Fruit fly (Drosophila melanogaster) Kc167 (cell line): ENCODE data around the gene CG2157.

ENCODE experiments used
- Myc ChIP-seq: fragments of >200 bp; optimal IDR thresholded peaks from 2 replicates; lab custom pipeline; 2017; ENCODE audit warnings: missing external identifiers
- Sin3A ChIP-seq: fragments of >200 bp; optimal IDR thresholded peaks from 2 replicates; lab custom pipeline; 2018; ENCODE audit warnings: missing external identifiers
- h ChIP-seq: fragments of >200 bp; optimal IDR thresholded peaks from 3 replicates; lab custom pipeline; 2018; ENCODE audit warnings: missing external identifiers
- insv ChIP-seq: fragments of >200 bp; optimal IDR thresholded peaks from 3 replicates; lab custom pipeline; 2018; ENCODE audit warnings: missing external identifiers
- psq ChIP-seq: fragments of >200 bp; optimal IDR thresholded peaks from 2 replicates; lab custom pipeline; 2017; ENCODE audit warnings: missing external identifiers
- ttk ChIP-seq: sonication (Bioruptor generic); optimal IDR thresholded peaks from 2 replicates; lab custom pipeline; 2017; ENCODE audit warnings: missing external identifiers

Gene CG2157

DNA sequence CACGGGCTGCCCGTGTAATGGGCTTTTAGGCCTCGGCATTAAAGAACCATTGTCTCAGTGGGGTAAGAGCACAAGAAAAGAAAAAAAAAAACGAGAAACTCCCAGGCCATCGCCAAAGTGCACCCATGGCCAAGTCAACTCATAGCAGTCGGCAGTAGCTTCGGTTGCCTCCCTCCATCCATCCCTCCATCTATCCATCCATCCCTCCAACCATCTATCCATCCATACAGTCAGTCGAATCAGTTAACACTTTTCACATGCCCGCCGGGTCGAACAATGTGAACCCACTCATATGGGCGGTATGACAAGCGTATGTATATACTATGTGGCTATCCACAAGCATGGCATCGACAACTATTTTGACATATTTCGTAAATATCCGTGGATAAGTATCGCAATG is 1.4 kb upstream of the CG2157 start:
- no peak for TF ChIP-seq ttk (lab: Kevin White, UChicago)
- TF ChIP-seq insv (lab: Kevin White, UChicago) = no peak
- no peak for TF ChIP-seq h
- TF ChIP-seq psq = no peak
- no peak for TF ChIP-seq Sin3A (lab: Kevin White, UChicago)
- no peak for TF ChIP-seq Myc (lab: Kevin White, UChicago)

DNA sequence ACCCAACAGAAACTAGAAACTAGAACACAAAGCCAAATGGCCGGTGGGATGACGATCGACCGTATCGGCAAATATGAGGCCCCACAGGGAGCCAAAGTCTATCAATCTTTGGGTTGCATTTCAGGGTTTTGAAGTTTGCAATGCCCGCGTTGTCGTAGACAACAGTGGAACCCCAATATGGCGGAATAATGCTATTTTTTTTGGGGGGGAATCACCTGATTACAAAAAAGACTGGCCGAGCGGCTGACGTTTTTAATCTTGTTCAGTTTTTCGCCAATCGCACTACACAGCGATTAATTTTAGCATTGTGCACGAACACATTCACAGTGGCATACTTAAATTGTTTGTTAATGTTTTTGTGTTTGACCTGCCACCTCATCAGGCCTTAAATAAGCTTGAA is 7.4 kb downstream of the CG2157 start:
- no peak for TF ChIP-seq psq
- no peak for TF ChIP-seq Myc (lab: Kevin White, UChicago)
- no peak for TF ChIP-seq insv (lab: Kevin White, UChicago)
- no peak for TF ChIP-seq ttk (lab: Kevin White, UChicago)
- TF ChIP-seq Sin3A (lab: Kevin White, UChicago) = no peak
- TF ChIP-seq h = no peak

DNA sequence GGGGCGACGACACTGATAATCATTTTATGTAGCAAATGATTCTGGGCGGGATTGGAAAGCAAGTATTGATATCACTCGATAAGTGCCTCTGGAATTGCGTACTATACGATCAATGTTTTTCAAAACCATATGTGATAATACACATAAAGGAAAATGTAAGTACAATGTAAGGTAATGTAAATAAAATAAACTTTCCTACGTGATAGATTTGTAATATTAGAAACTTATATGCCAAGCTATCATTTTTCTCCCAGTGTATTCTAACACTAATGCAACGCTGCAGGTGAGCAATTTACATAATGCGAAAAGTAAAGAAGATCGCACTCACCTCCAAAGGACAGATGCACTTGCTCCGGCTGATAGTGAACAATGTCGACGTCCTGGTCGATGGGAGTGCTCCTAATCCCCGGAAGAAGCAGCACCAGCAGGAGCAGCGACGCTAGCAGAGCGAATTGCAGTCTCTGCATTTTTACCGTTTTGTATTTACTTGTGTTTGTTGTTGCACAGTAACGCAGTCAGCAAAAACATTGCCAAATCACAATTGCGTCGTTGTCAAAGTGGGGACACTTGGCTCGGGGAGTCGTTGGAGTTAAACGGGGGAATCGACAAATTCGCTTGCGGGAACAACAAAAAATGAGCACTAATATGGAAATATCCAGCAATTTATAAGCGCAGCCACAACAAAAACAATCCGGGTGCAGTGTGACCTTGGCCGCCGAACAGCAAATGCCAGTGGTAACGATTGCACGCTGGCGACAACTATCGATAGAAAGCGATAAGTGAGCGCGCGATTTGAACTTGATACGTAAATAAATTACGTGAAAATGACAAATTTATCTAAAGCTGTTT is 8.2 kb downstream of the CG2157 start, which contains the start of gene CG1637:
CG1637 (minus strand) TSS at position 807 of the 849 bp plus-strand sequence.
- TF ChIP-seq ttk (lab: Kevin White, UChicago) (no peak), h (no peak), Myc (lab: Kevin White, UChicago) (no peak), Sin3A (lab: Kevin White, UChicago) (no peak), psq (no peak), insv (lab: Kevin White, UChicago) (no peak)

DNA sequence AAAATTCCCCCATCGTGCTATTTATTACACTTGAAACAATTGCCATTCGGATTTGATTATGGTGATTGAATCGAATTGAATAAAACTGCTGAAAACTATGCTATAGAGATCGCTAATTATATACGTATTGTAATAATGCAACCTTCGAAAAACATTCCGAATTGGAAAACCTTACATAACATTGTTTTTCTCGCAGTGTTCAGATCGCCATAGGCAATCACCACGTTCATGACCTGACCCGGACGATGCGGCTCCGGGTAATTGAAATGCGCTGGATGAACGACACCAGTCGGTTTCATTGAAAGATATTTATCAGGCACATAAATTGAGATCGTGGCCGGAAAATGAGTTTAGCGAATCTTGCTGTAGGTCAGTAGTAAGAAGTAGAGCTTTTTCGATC is 13.7 kb downstream of the CG2157 start:
- no peak for TF ChIP-seq h
- no peak for TF ChIP-seq Myc (lab: Kevin White, UChicago)
- TF ChIP-seq psq = no peak
- no peak for TF ChIP-seq Sin3A (lab: Kevin White, UChicago)
- TF ChIP-seq insv (lab: Kevin White, UChicago) = no peak
- TF ChIP-seq ttk (lab: Kevin White, UChicago) = no peak

DNA sequence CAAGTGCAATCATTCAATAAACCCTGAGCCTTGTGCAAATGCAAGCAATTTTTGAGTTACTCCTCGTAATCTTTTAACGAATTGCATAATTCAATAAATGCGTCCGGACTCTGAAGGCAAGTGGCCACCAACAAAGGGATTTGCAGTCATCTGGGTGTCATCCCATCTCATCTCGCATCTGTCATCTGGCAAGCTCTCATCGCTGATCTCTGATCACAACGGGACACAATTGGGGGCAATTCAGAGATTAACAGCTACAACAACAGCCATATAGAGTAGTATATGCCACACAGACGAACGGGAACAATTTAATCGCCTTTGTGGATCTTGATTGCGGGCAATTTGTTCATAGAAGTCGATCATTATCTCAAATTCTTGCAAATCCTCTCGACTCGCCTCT is 14.7 kb downstream of the CG2157 start:
- TF ChIP-seq ttk (lab: Kevin White, UChicago) (no peak), Myc (lab: Kevin White, UChicago) (no peak), h (no peak), Sin3A (lab: Kevin White, UChicago) (no peak), psq (no peak), insv (lab: Kevin White, UChicago) (no peak)

DNA sequence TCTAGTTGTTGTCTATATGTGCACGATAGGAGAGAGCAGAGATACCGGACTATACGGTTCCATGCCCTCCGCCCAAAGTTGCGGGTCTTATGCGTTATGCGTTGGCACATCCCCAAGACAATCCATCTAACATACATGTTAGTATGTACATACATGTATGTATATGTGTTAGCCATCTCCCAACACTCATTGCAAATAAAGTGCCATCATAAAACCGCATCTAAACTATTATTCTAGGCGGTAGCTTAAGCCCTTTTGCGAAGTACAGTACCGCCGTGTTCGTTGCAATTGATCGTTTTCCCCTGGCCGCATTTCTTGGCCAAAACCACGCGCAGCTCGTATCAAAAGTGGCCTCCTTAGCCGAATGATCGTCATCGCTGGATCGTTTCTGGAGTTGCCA is 17.3 kb downstream of the CG2157 start:
- no peak for TF ChIP-seq h
- no peak for TF ChIP-seq ttk (lab: Kevin White, UChicago)
- TF ChIP-seq insv (lab: Kevin White, UChicago) = no peak
- no peak for TF ChIP-seq psq
- no peak for TF ChIP-seq Myc (lab: Kevin White, UChicago)
- TF ChIP-seq Sin3A (lab: Kevin White, UChicago) = no peak

DNA sequence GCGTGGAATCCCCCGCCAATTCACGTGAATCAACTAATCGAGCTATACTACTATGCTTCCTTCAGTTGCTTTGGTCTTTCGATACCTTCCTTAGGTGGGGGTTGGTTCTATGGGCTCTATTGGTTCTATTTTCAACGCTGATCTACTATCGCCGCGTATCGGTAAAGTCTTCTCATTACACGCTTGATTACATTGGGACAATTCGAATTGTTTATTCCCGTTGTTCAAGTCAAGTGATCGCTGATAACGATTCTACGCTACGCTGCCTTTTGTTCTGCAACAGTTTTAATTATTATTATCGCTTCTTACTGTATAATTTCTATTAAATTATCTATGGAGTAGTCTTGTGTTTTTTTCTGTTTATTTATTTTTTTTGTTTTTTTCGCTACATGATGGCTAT is 18.6 kb downstream of the CG2157 start:
- TF ChIP-seq h = no peak
- no peak for TF ChIP-seq Myc (lab: Kevin White, UChicago)
- no peak for TF ChIP-seq Sin3A (lab: Kevin White, UChicago)
- no peak for TF ChIP-seq insv (lab: Kevin White, UChicago)
- TF ChIP-seq psq = no peak
- no peak for TF ChIP-seq ttk (lab: Kevin White, UChicago)

DNA sequence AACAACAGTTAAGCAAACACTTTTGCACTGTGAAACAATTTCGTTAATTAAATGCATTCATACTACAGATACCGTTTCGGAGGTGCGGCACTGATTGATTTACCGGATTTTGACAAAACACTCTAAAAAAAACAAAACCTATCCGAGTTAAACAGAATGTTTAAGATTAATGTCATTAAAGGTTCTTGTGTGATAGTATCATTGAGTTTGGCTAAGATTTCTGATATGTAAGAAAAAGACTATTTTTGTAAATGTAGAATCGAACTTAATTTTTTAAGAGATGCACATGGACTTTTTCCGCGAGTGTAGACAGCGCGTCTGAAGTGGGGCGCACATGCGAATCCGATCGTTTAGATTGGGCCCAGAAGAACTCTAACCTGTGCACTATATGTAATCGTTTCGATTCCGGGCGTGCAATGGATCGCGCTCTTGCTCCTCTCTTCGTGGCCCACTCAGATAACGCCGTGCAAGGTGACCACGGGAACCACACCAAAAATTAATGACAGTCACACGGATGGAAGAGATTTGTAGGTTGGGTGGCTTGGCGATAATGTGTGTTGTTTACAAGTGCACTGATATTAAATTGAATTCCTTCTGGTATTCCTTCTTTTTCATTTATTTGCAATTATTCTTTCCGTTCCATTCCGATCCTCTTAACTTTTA is 21.0 kb downstream of the CG2157 start:
- no peak for TF ChIP-seq insv (lab: Kevin White, UChicago)
- no peak for TF ChIP-seq Myc (lab: Kevin White, UChicago)

DNA sequence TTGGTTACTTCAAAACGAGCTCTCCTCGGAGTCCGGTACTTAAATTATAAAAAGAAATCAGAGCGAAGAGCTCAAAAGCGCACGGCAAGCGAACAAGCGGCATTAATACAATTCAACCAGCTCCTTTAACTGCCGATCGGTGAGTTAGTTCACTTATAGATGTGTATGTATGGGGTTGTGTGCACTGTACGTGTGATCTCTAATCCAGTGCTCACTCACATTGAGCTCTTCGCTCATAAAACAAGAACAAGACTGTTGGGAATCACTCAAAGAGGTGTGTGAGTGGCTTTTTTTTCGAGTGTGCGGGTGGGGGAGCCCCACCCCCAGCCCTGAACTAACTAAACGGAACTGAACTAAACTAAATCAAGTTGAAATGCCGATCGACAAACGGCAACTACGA is 22.1 kb downstream of the CG2157 start, which contains the start of gene Ork1:
Ork1 (minus strand) TSS at position 101 of the 400 bp plus-strand sequence.
- TF ChIP-seq h (no peak), Sin3A (lab: Kevin White, UChicago) (no peak), insv (lab: Kevin White, UChicago) (no peak), ttk (lab: Kevin White, UChicago) (no peak), psq (no peak), Myc (lab: Kevin White, UChicago) (no peak)

DNA sequence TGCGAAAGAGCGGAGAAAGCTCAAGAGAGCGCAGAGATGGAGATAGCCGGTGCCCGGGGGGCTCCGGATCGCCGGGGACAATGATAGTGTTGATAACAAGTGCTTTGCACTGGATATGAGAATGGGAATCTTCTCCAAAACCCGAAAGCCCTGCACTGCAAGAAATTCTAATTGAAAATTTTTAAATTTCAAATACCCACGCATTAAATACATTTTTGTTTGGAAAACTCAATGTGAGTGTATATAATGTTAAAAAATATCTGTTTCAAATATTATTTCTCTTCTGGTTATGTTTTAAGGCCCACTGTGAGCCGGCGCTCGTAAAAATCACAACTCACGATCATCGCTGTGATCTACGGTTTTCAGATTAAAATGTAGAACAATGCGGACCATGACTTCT is 24.1 kb downstream of the CG2157 start:
- TF ChIP-seq Myc (lab: Kevin White, UChicago) (no peak), insv (lab: Kevin White, UChicago) (no peak)

DNA sequence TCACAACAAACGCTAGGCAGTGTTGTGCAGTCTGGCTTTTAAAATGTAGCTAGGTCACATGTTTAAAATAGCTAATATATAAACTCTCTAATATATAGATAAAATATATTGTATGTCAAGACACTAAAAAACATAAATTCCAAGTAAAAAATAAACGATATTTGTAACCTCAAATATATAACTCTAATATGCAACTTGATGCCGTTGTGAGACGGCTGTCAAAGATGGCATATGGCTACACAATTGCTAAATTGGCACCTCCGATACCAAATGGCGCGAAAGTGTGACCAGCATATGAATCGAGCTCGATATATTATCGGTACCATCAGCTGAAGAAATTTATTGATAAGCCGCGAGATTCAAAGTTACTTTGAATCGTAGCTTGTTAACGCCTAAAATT is 30.1 kb downstream of the CG2157 start, which contains the start of gene CG1582:
CG1582 (minus strand) TSS at position 71 of the 400 bp plus-strand sequence.
- TF ChIP-seq insv (lab: Kevin White, UChicago) (no peak), Myc (lab: Kevin White, UChicago) (no peak), Sin3A (lab: Kevin White, UChicago) (no peak), psq (no peak), ttk (lab: Kevin White, UChicago) (no peak), h (no peak)

DNA sequence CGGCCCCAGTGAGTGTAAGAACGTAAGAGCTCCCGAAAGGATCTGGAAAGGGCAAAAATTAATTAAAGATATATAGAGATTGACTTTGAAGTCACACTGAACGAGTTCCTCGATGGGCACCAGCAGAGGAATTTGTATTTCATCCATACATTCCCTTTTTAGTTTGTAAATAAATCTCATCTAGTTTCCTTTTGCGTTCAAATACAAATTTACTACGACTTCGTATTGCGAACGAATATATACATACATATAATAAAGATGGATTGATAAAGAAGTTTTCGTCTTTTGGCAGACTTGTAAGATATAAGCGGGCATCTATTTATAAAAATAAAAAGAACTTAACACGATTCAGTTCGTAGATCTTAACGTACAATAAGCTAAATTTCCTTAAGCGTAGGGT is 30.6 kb downstream of the CG2157 start, which contains the start of gene CG15208:
CG15208 (plus strand) TSS at position 301 of the 400 bp plus-strand sequence.
- no peak for TF ChIP-seq Myc (lab: Kevin White, UChicago)
- no peak for TF ChIP-seq ttk (lab: Kevin White, UChicago)
- no peak for TF ChIP-seq insv (lab: Kevin White, UChicago)
- TF ChIP-seq psq = no peak
- TF ChIP-seq h = no peak
- no peak for TF ChIP-seq Sin3A (lab: Kevin White, UChicago)
